Worm (Caenorhabditis elegans): Measurements from ENCODE around the gene F48E8.2.

- no peak for TF ChIP-seq ceh-34 (tag; optimal IDR thresholded peaks at IDR 0.05)
- TF ChIP-seq pqm-1 (tag; optimal IDR thresholded peaks at IDR 0.05), result no peak
- no peak for TF ChIP-seq npax-4 (tag; optimal IDR thresholded peaks at IDR 0.05)
These were observed 43.9 kb upstream of the F48E8.2 start for ce11 chrIII:5420276-5420675.
